Fruit fly (Drosophila melanogaster) whole organism, embryonic: Measurements from ENCODE around the gene CG34450.

Experiments used
- CG30020 ChIP-seq: fragments of 200-800 bp; optimal IDR thresholded peaks from 2 replicates; lab custom pipeline; 2019; ENCODE audit warnings: missing biosample characterization, mild to moderate bottlenecking, missing genetic modification characterization, moderate library complexity
- CTCF ChIP-seq: fragments of 200-800 bp; sonication (Bioruptor generic); optimal IDR thresholded peaks from 2 replicates; lab custom pipeline; 2017; ENCODE audit warnings: missing biosample characterization, mild to moderate bottlenecking, missing genetic modification characterization, moderate library complexity
- ab ChIP-seq: fragments of 200-800 bp; sonication (Bioruptor generic); optimal IDR thresholded peaks from 2 replicates; lab custom pipeline; 2016; ENCODE audit warnings: missing biosample characterization, missing genetic modification characterization
- hbn ChIP-seq: fragments of 200-800 bp; sonication (Bioruptor generic); IDR thresholded peaks from 2 replicates; pipeline ENCODE4 v1.3.6; 2022; ENCODE audit warnings: missing biosample characterization, missing genetic modification characterization; ENCODE audit not compliant: partially characterized antibody
- ind ChIP-seq: fragments of 200-800 bp; sonication (Bioruptor generic); optimal IDR thresholded peaks from 3 replicates; lab custom pipeline; 2016; ENCODE audit warnings: missing biosample characterization, missing genetic modification characterization

The CG34450 gene

dm6 chrX:9281998-9282644 is 48.2 kb downstream of the CG34450 start (continued):
- TF ChIP-seq hbn = no peak
- TF ChIP-seq ind (GFP tag; lab: Kevin White, UChicago) = no peak
- TF ChIP-seq CTCF (GFP tag; lab: Kevin White, UChicago) = no peak
- no peak for TF ChIP-seq ab (GFP tag; lab: Kevin White, UChicago)
- no peak for TF ChIP-seq CG30020
- TF ChIP-seq, all 482 proteins: peak for 5
